Fruit fly (Drosophila melanogaster) whole organism, embryonic: ENCODE results near the gene SMC3.
A peak's percentile ranks its signal among the peaks of the same experiment; 100 is the strongest.

Source experiments
- B-H2 ChIP-seq: fragments of 200-800 bp; sonication (Bioruptor generic); optimal IDR thresholded peaks from 2 replicates; lab custom pipeline; 2018; ENCODE audit warnings: missing biosample characterization, mild to moderate bottlenecking, missing genetic modification characterization
- BEAF-32 ChIP-seq: fragments of 200-800 bp; sonication (Bioruptor generic); optimal IDR thresholded peaks from 3 replicates; lab custom pipeline; 2017; ENCODE audit warnings: missing biosample characterization, missing genetic modification characterization, mild to moderate bottlenecking, moderate library complexity, missing genetic modification reagents
- Bteb2 ChIP-seq: fragments of 200-800 bp; sonication (Bioruptor generic); optimal IDR thresholded peaks from 2 replicates; lab custom pipeline; 2016; ENCODE audit warnings: missing biosample characterization, missing genetic modification characterization
- C15 ChIP-seq: fragments of 200-800 bp; sonication (Bioruptor generic); IDR thresholded peaks from 3 replicates; pipeline ENCODE4 v1.3.6; 2022; ENCODE audit warnings: missing biosample characterization, missing genetic modification characterization
- CG11456 ChIP-seq: fragments of 200-800 bp; sonication (Bioruptor generic); IDR thresholded peaks from 3 replicates; pipeline ENCODE4 v1.3.6; 2022; ENCODE audit warnings: missing biosample characterization, missing genetic modification characterization
- CG12391 ChIP-seq: fragments of 200-800 bp; sonication (Bioruptor generic); optimal IDR thresholded peaks from 3 replicates; lab custom pipeline; 2018; ENCODE audit warnings: missing biosample characterization, mild to moderate bottlenecking, missing genetic modification characterization, moderate library complexity
- CG12769 ChIP-seq: fragments of 200-800 bp; sonication (Bioruptor generic); optimal IDR thresholded peaks from 2 replicates; lab custom pipeline; 2019; ENCODE audit warnings: missing biosample characterization, mild to moderate bottlenecking, missing genetic modification characterization, moderate library complexity
- CG13775 ChIP-seq: fragments of 200-800 bp; sonication (Bioruptor generic); optimal IDR thresholded peaks from 3 replicates; lab custom pipeline; 2017; ENCODE audit warnings: missing biosample characterization, mild to moderate bottlenecking, missing genetic modification characterization
- CG16815 ChIP-seq: fragments of 200-800 bp; sonication (Bioruptor generic); optimal IDR thresholded peaks from 3 replicates; lab custom pipeline; 2017; ENCODE audit warnings: missing biosample characterization, mild to moderate bottlenecking, missing genetic modification characterization
- CG2129 ChIP-seq: fragments of 200-800 bp; sonication (Bioruptor generic); IDR thresholded peaks from 2 replicates; pipeline ENCODE4 v1.3.6; 2022; ENCODE audit warnings: missing biosample characterization, missing genetic modification characterization; ENCODE audit not compliant: partially characterized antibody
- CG30431 ChIP-seq: fragments of 200-800 bp; sonication (Bioruptor generic); optimal IDR thresholded peaks from 2 replicates; lab custom pipeline; 2017; ENCODE audit warnings: missing biosample characterization, missing genetic modification characterization
- CG4328 ChIP-seq: fragments of 200-800 bp; sonication (Bioruptor generic); optimal IDR thresholded peaks from 3 replicates; lab custom pipeline; 2017; ENCODE audit warnings: missing biosample characterization, missing genetic modification reagents, missing genetic modification characterization
- CG5245 ChIP-seq: fragments of 200-800 bp; sonication (Bioruptor generic); optimal IDR thresholded peaks from 3 replicates; lab custom pipeline; 2016; ENCODE audit warnings: missing biosample characterization, missing genetic modification characterization
- CG6254 ChIP-seq: fragments of 200-800 bp; sonication (Bioruptor generic); optimal IDR thresholded peaks from 3 replicates; lab custom pipeline; 2017; ENCODE audit warnings: mild to moderate bottlenecking, missing biosample characterization, missing genetic modification reagents, missing genetic modification characterization
- CG6689 ChIP-seq: fragments of 200-800 bp; sonication (Bioruptor generic); IDR thresholded peaks from 2 replicates; pipeline ENCODE4 v1.3.6; 2022; ENCODE audit warnings: missing biosample characterization, missing genetic modification characterization
- CG7556 ChIP-seq: fragments of 200-800 bp; sonication (Bioruptor generic); optimal IDR thresholded peaks from 2 replicates; lab custom pipeline; 2017; ENCODE audit warnings: missing biosample characterization, mild to moderate bottlenecking, missing genetic modification characterization
- CG8089 ChIP-seq: fragments of 200-800 bp; sonication (Bioruptor generic); optimal IDR thresholded peaks from 3 replicates; lab custom pipeline; 2016; ENCODE audit warnings: missing biosample characterization, missing genetic modification characterization
- CG9215 ChIP-seq: fragments of 200-800 bp; sonication (Bioruptor generic); IDR thresholded peaks from 2 replicates; pipeline ENCODE4 v1.3.6; 2022; ENCODE audit warnings: missing biosample characterization, missing genetic modification characterization
- CG9437 ChIP-seq: fragments of 200-800 bp; sonication (Bioruptor generic); optimal IDR thresholded peaks from 2 replicates; lab custom pipeline; 2018; ENCODE audit warnings: missing biosample characterization, mild to moderate bottlenecking, missing genetic modification characterization
- Dek ChIP-seq: fragments of 200-800 bp; sonication (Bioruptor generic); optimal IDR thresholded peaks from 3 replicates; lab custom pipeline; 2019; ENCODE audit warnings: missing biosample characterization, mild to moderate bottlenecking, missing genetic modification characterization, moderate library complexity
- Dll ChIP-seq: fragments of 200-800 bp; sonication (Bioruptor generic); IDR thresholded peaks from 4 replicates; pipeline ENCODE4 v1.3.6; 2022; ENCODE audit warnings: missing biosample characterization, missing genetic modification characterization; ENCODE audit not compliant: partially characterized antibody
- Doc2 ChIP-seq: fragments of 200-800 bp; sonication (Bioruptor generic); IDR thresholded peaks from 2 replicates; pipeline ENCODE4 v1.3.6; 2022; ENCODE audit warnings: missing biosample characterization, missing genetic modification characterization
- Elba2 ChIP-seq: fragments of 200-800 bp; sonication (Bioruptor generic); optimal IDR thresholded peaks from 3 replicates; lab custom pipeline; 2016; ENCODE audit warnings: missing biosample characterization, missing genetic modification characterization
- Ets97D ChIP-seq: fragments of 200-800 bp; sonication (Bioruptor generic); optimal IDR thresholded peaks from 3 replicates; lab custom pipeline; 2016; ENCODE audit warnings: missing biosample characterization, missing genetic modification characterization
- Fer1 ChIP-seq: fragments of 200-800 bp; sonication (Bioruptor generic); optimal IDR thresholded peaks from 2 replicates; lab custom pipeline; 2017; ENCODE audit warnings: missing biosample characterization, mild to moderate bottlenecking, missing genetic modification characterization
- Nf-YB ChIP-seq: fragments of 200-800 bp; sonication (Bioruptor generic); optimal IDR thresholded peaks from 3 replicates; lab custom pipeline; 2019; ENCODE audit warnings: missing biosample characterization, mild to moderate bottlenecking, missing genetic modification characterization, moderate library complexity
- NfI ChIP-seq: fragments of 200-800 bp; sonication (Bioruptor generic); optimal IDR thresholded peaks from 3 replicates; lab custom pipeline; 2018; ENCODE audit warnings: missing biosample characterization, mild to moderate bottlenecking, missing genetic modification characterization, moderate library complexity
- ab ChIP-seq: fragments of 200-800 bp; sonication (Bioruptor generic); optimal IDR thresholded peaks from 2 replicates; lab custom pipeline; 2016; ENCODE audit warnings: missing biosample characterization, missing genetic modification characterization
- dan ChIP-seq: fragments of 200-800 bp; sonication (Bioruptor generic); IDR thresholded peaks from 2 replicates; pipeline ENCODE4 v1.3.6; 2022; ENCODE audit warnings: missing biosample characterization, missing genetic modification characterization
- dati ChIP-seq: fragments of 200-800 bp; sonication (Bioruptor generic); IDR thresholded peaks from 2 replicates; pipeline ENCODE4 v1.3.6; 2022; ENCODE audit warnings: missing biosample characterization, missing genetic modification characterization
- dmrt11E ChIP-seq: fragments of 200-800 bp; sonication (Bioruptor generic); optimal IDR thresholded peaks from 3 replicates; lab custom pipeline; 2018; ENCODE audit warnings: missing biosample characterization, mild to moderate bottlenecking, missing genetic modification characterization, moderate library complexity
- dpn ChIP-seq, 2 experiments: fragments of 200-800 bp; sonication (Bioruptor generic); optimal IDR thresholded peaks; 3 replicates each; lab custom pipeline; 2016; ENCODE audit warnings: missing biosample characterization in 2 of 2, missing genetic modification characterization in 2 of 2
- exex ChIP-seq: fragments of 200-800 bp; sonication (Bioruptor generic); optimal IDR thresholded peaks from 4 replicates; lab custom pipeline; 2018; ENCODE audit warnings: missing biosample characterization, mild to moderate bottlenecking, missing genetic modification characterization, moderate library complexity
- grn ChIP-seq: fragments of 200-800 bp; sonication (Bioruptor generic); optimal IDR thresholded peaks from 3 replicates; lab custom pipeline; 2017; ENCODE audit warnings: missing biosample characterization, missing genetic modification characterization
- ken ChIP-seq: fragments of 200-800 bp; sonication (Bioruptor generic); IDR thresholded peaks from 3 replicates; pipeline ENCODE4 v1.3.6; 2022; ENCODE audit warnings: missing biosample characterization, missing genetic modification characterization
- odd ChIP-seq: fragments of 200-800 bp; sonication (Bioruptor generic); optimal IDR thresholded peaks from 2 replicates; lab custom pipeline; 2017; ENCODE audit warnings: missing biosample characterization, mild to moderate bottlenecking, missing genetic modification characterization
- onecut ChIP-seq: fragments of 200-800 bp; sonication (Bioruptor generic); IDR thresholded peaks from 2 replicates; pipeline ENCODE4 v1.3.6; 2022; ENCODE audit warnings: missing biosample characterization, missing genetic modification characterization
- pb ChIP-seq: fragments of 200-800 bp; sonication (Bioruptor generic); optimal IDR thresholded peaks from 3 replicates; lab custom pipeline; 2016; ENCODE audit warnings: missing biosample characterization, missing genetic modification characterization
- pho ChIP-seq: fragments of 200-800 bp; sonication (Bioruptor generic); optimal IDR thresholded peaks from 2 replicates; lab custom pipeline; 2016; ENCODE audit warnings: missing biosample characterization, missing genetic modification characterization
- pnt ChIP-seq: fragments of 200-800 bp; sonication (Bioruptor generic); optimal IDR thresholded peaks from 3 replicates; lab custom pipeline; 2016; ENCODE audit warnings: missing biosample characterization, missing genetic modification characterization
- prd ChIP-seq, 3 experiments: fragments of >200 bp in 2 of 3; fragments of 200-800 bp in 1 of 3; sonication (Bioruptor generic) in 1 of 3; optimal IDR thresholded peaks in 2 of 3; IDR thresholded peaks in 1 of 3; 2 replicates in 2 of 3; 3 replicates in 1 of 3; pipeline versions ENCODE4 v1.3.6 to Lab custom; 2017 to 2022; ENCODE audit warnings: missing biosample characterization in 1 of 3, missing genetic modification characterization in 1 of 3
- ranshi ChIP-seq: fragments of 200-800 bp; sonication (Bioruptor generic); IDR thresholded peaks from 2 replicates; pipeline ENCODE4 v1.3.6; 2022; ENCODE audit warnings: missing biosample characterization, missing genetic modification characterization
- sc ChIP-seq, 3 experiments: fragments of >200 bp in 2 of 3; fragments of 200-800 bp in 1 of 3; sonication (Bioruptor generic) in 1 of 3; optimal IDR thresholded peaks; 2 replicates in 2 of 3; 3 replicates in 1 of 3; lab custom pipeline; 2017; ENCODE audit warnings: mild to moderate bottlenecking in 1 of 3, missing biosample characterization in 1 of 3, missing genetic modification characterization in 1 of 3, missing genetic modification reagents in 1 of 3
- sna ChIP-seq: fragments of 200-800 bp; sonication (Bioruptor generic); IDR thresholded peaks from 2 replicates; pipeline ENCODE4 v1.3.6; 2022; ENCODE audit warnings: missing biosample characterization, missing genetic modification characterization; ENCODE audit not compliant: partially characterized antibody
- sob ChIP-seq: fragments of 200-800 bp; sonication (Bioruptor generic); IDR thresholded peaks from 2 replicates; pipeline ENCODE4 v1.3.6; 2022; ENCODE audit warnings: missing biosample characterization, missing genetic modification characterization
- sr ChIP-seq: fragments of 200-800 bp; sonication (Bioruptor generic); IDR thresholded peaks from 3 replicates; pipeline ENCODE4 v1.3.6; 2022; ENCODE audit warnings: missing biosample characterization, missing genetic modification characterization
- stwl ChIP-seq: fragments of 200-800 bp; sonication (Bioruptor generic); optimal IDR thresholded peaks from 3 replicates; lab custom pipeline; 2018; ENCODE audit warnings: missing biosample characterization, mild to moderate bottlenecking, missing genetic modification characterization, moderate library complexity
- unc-4 ChIP-seq: fragments of 200-800 bp; sonication (Bioruptor generic); IDR thresholded peaks from 2 replicates; pipeline ENCODE4 v1.3.6; 2022; ENCODE audit warnings: missing biosample characterization, missing genetic modification characterization; ENCODE audit not compliant: partially characterized antibody
- vnd ChIP-seq: fragments of 200-800 bp; sonication (Bioruptor generic); IDR thresholded peaks from 3 replicates; pipeline ENCODE4 v1.3.6; 2022; ENCODE audit warnings: missing biosample characterization, missing genetic modification characterization; ENCODE audit not compliant: partially characterized antibody

The SMC3 gene

DNA sequence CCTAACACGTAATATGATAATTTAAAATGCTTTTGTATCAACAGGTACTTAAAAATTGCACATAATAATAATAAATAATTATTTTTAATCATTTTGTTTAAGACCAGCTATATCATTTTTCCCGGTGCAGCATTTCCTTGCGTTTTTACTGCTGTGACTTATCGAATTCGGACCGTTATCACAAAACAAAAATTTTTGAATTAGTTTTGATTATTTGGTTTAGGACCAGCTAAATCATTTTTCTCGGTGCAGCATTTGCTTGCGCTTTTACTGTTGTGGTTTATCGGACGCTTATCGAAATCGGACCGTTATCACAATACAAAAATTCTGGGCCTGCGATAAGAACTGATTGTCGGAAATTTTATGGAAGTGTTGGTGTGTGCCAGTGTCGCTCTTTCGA is 40.7 kb downstream of the SMC3 start (continued):
- TF ChIP-seq Bteb2 (GFP tag; lab: Kevin White, UChicago), result peak; percentile 26
- peak; percentile 79 for TF ChIP-seq Fer1 (GFP tag; lab: Kevin White, UChicago)
- TF ChIP-seq B-H2 (GFP tag; lab: Kevin White, UChicago), result peak; percentile 10
- TF ChIP-seq C15 (GFP tag; lab: Robert Waterston, UW), result 0 out of 3 replicates have a peak, but pooled peaks have one; percentile 27
- TF ChIP-seq sna (GFP tag; lab: Robert Waterston, UW), result no peak
- peak; percentile 84 for TF ChIP-seq NfI (GFP tag; lab: Kevin White, UChicago)
- TF ChIP-seq pb (GFP tag; lab: Kevin White, UChicago), result peak; percentile 57
- no peak for TF ChIP-seq stwl (tag; lab: Kevin White, UChicago)
- no peak for TF ChIP-seq Ets97D (GFP tag; lab: Kevin White, UChicago)
- TF ChIP-seq Elba2 (GFP tag; lab: Kevin White, UChicago), result no peak
- TF ChIP-seq CG7556 (GFP tag; lab: Kevin White, UChicago), result peak; percentile 89
- no peak for TF ChIP-seq ab (GFP tag; lab: Kevin White, UChicago)
- peak; percentile 87 for TF ChIP-seq CG12391 (tag; lab: Kevin White, UChicago)
- peak; percentile 57; the same call in 2 of the 3 replicates for TF ChIP-seq ken
- peak; percentile 71 for TF ChIP-seq CG12769 (tag; lab: Kevin White, UChicago)
- TF ChIP-seq CG8089 (GFP tag; lab: Kevin White, UChicago), result peak; percentile 23
- TF ChIP-seq BEAF-32 (GFP tag; lab: Kevin White, UChicago), result no peak
- peak; percentile 78 to 79 for TF ChIP-seq dpn (GFP tag; optimal IDR thresholded peaks at IDR 0.05; lab: Kevin White, UChicago)
- TF ChIP-seq CG9437 (GFP tag; lab: Kevin White, UChicago), result peak; percentile 77
- TF ChIP-seq CG4328 (GFP tag; lab: Kevin White, UChicago), result peak; percentile 59
- TF ChIP-seq pho, result peak; percentile 36
- peak; percentile 79; the same call in 1 of the 2 replicates for TF ChIP-seq ranshi
- 0 out of 4 replicates have a peak, but pooled peaks have one; percentile 15 for TF ChIP-seq Dll (GFP tag; lab: Robert Waterston, UW)
- peak; percentile 95 for TF ChIP-seq grn (GFP tag; lab: Kevin White, UChicago)
- TF ChIP-seq CG5245 (GFP tag; lab: Kevin White, UChicago), result peak; percentile 69
- TF ChIP-seq vnd (GFP tag; lab: Robert Waterston, UW), result no peak
- TF ChIP-seq CG9215 (GFP tag; lab: Robert Waterston, UW), result no peak
- no peak for TF ChIP-seq Doc2
- peak; percentile 75 for TF ChIP-seq CG30431
- TF ChIP-seq CG6254 (GFP tag; lab: Kevin White, UChicago), result peak; percentile 73
- peak; percentile 30; the same call in 1 of the 3 replicates for TF ChIP-seq sr
- peak; percentile 47 for TF ChIP-seq pnt (GFP tag; lab: Kevin White, UChicago)
- no peak for TF ChIP-seq prd (optimal IDR thresholded peaks at IDR 0.05; lab: Kevin White, UChicago)
- peak; percentile 66; the same call in 2 of the 3 replicates for TF ChIP-seq prd (GFP tag; IDR thresholded peaks at IDR 0.05; lab: Robert Waterston, UW)
- no peak for TF ChIP-seq CG2129 (GFP tag; lab: Robert Waterston, UW)
- TF ChIP-seq sc (optimal IDR thresholded peaks at IDR 0.05; lab: Kevin White, UChicago), result no peak
- TF ChIP-seq sc (GFP tag; optimal IDR thresholded peaks at IDR 0.05; lab: Kevin White, UChicago), result peak; percentile 74
- TF ChIP-seq Dek (tag; lab: Kevin White, UChicago), result peak; percentile 80
- TF ChIP-seq CG16815 (GFP tag; lab: Kevin White, UChicago), result peak; percentile 53
- no peak; the same call in 1 of the 3 replicates for TF ChIP-seq CG11456
- no peak for TF ChIP-seq unc-4
- TF ChIP-seq dan (GFP tag; lab: Robert Waterston, UW), result no peak
- TF ChIP-seq dati (GFP tag; lab: Robert Waterston, UW), result no peak
- TF ChIP-seq CG6689, result peak; percentile 79
- peak; percentile 81 for TF ChIP-seq dmrt11E
- TF ChIP-seq sob (GFP tag; lab: Robert Waterston, UW), result peak; percentile 79
- peak; percentile 65 for TF ChIP-seq onecut (GFP tag; lab: Robert Waterston, UW)
- TF ChIP-seq Nf-YB, result peak; percentile 62
- peak; percentile 79 for TF ChIP-seq exex (tag; lab: Kevin White, UChicago)
- TF ChIP-seq odd (GFP tag; lab: Kevin White, UChicago), result peak; percentile 76
- peak; percentile 81 for TF ChIP-seq CG13775 (GFP tag; lab: Kevin White, UChicago)
